Worm (Caenorhabditis elegans) whole organism, midembryonic: Measurements from ENCODE around the gene abhd-5.2.
A peak's percentile ranks its signal among the peaks of the same experiment; 100 is the strongest.

ENCODE experiments used
- T22C8.4 ChIP-seq: fragments of 200-800 bp; sonication (Bioruptor generic); IDR thresholded peaks from 2 replicates; pipeline ENCODE4 v1.3.6; 2022; ENCODE audit warnings: missing genetic modification characterization, missing compliant biosample characterization
- cog-1 ChIP-seq: sonication (generic microtip); optimal IDR thresholded peaks from 2 replicates; lab custom pipeline; 2016; ENCODE audit warnings: missing genetic modification characterization, missing compliant biosample characterization
- flt-1 ChIP-seq: fragments of 200-800 bp; sonication (Bioruptor generic); IDR thresholded peaks from 2 replicates; pipeline ENCODE4 v1.3.6; 2022; ENCODE audit warnings: missing genetic modification characterization, missing compliant biosample characterization
- klf-2 ChIP-seq: fragments of 200-800 bp; sonication (Bioruptor generic); conservative IDR thresholded peaks from 2 replicates; pipeline ENCODE4 v1.3.6; 2022; ENCODE audit warnings: missing genetic modification reagents, missing genetic modification characterization, missing compliant biosample characterization
- med-1 ChIP-seq: sonication (generic microtip); optimal IDR thresholded peaks from 2 replicates; lab custom pipeline; 2017; ENCODE audit warnings: missing genetic modification characterization, mild to moderate bottlenecking, missing compliant biosample characterization, antibody characterized with exemption, missing genetic modification reagents; ENCODE audit not compliant: insufficient read depth
- ref-1 ChIP-seq: fragments of 200-800 bp; sonication (Bioruptor generic); conservative IDR thresholded peaks from 2 replicates; pipeline ENCODE4 v1.3.6; 2022; ENCODE audit warnings: missing genetic modification reagents, missing genetic modification characterization, missing compliant biosample characterization
- tab-1 ChIP-seq: fragments of 200-800 bp; sonication (Bioruptor generic); IDR thresholded peaks from 2 replicates; pipeline ENCODE4 v1.3.6; 2022; ENCODE audit warnings: missing genetic modification characterization, missing compliant biosample characterization
- ztf-23 ChIP-seq: fragments of 200-800 bp; sonication (Bioruptor generic); IDR thresholded peaks from 2 replicates; pipeline ENCODE4 v1.3.6; 2022; ENCODE audit warnings: missing genetic modification reagents, missing genetic modification characterization, missing compliant biosample characterization
- ztf-29 ChIP-seq: fragments of 200-800 bp; sonication (Bioruptor generic); IDR thresholded peaks from 2 replicates; pipeline ENCODE4 v1.3.6; 2022; ENCODE audit warnings: missing genetic modification reagents, missing genetic modification characterization, missing compliant biosample characterization

Gene abhd-5.2

DNA sequence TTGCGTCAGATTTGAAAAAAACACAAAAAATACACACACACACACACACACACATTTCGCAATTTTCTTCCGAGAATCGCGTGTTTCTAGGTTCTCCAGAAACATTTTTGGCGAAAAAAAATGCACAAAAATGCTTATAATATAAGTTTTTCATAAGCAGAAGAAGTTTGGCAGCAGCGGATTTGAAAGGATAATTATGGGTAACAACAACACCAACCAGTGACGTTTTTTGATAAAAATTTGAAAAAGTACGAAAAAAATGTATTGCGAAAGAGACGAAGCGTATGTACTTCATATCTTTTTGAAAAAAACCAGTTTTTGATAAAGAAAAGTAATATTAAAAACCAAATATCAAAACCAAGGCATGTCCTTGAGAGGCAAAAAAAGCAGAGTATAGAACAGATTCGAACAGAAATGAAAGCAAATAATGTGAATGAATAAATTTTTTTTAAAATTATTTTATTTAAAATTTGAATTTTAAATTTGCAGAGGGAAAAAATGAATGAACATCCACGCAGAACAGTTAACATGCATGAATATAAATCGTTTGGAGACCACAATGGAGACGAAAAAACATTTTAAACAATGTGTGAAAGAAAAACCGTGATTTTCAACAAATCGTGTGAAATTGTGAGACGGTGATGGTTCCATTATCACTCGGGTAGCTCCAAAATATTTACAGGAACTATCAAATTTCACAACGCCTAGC, 20.6 kb upstream of the abhd-5.2 start:
- no peak for TF ChIP-seq med-1
- no peak for TF ChIP-seq klf-2 (GFP tag; lab: Robert Waterston, UW)
- no peak for TF ChIP-seq ztf-29 (GFP tag; lab: Robert Waterston, UW)
- TF ChIP-seq tab-1 (GFP tag; lab: Robert Waterston, UW) = no peak
- TF ChIP-seq flt-1 = no peak
- no peak for TF ChIP-seq cog-1 (tag; lab: Kevin White, UChicago)
- TF ChIP-seq ztf-23 (GFP tag; lab: Robert Waterston, UW) = no peak
- TF ChIP-seq ref-1 = no peak
- TF ChIP-seq T22C8.4 (GFP tag; lab: Robert Waterston, UW) = no peak

DNA sequence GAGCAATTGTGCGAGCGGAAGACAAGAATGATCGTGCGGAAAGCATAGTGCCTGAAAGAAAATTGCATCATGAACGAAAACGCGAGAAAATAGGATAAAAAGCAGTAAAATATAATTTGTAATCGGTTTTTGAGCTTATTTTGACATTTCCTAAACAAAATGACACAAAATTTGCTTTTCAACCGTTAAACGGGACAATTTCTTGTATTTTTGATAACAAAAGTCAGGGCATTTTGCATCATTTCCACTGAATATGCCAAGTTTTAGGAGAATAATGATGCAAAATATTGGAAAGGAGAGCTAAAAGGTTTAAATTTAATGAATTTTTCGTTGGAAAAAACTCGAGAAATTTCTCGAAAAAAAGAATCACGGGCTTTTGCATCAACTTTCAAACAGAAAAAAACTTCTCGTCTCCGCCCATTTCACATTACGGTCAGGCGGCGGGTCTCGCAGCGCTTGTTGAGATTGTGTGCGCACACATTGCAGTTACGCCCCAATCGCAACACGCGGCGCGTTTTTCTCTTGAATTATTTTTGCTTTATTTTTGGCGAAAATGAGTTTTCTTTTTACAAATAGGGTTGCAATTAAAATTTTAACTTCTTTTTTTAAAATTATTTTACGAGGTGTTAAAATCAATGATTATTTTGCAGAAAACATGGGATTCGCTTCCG, 17.6 kb upstream of the abhd-5.2 start, which contains the start of the genes hsp-6 and C37H5.5:
TSS of gene hsp-6 (minus strand) at position 51 of the 671 bp plus-strand sequence.
TSS of gene C37H5.5 (plus strand) at position 651 of the 671 bp plus-strand sequence.
- TF ChIP-seq ztf-29 (GFP tag; lab: Robert Waterston, UW) = no peak
- peak; percentile 40 for TF ChIP-seq cog-1 (tag; lab: Kevin White, UChicago)
- peak; percentile 43; the same call in 1 of the 2 replicates for TF ChIP-seq ztf-23 (GFP tag; lab: Robert Waterston, UW)
- 0 out of 2 replicates have a peak, but pooled peaks have one; percentile 55 for TF ChIP-seq flt-1
- no peak for TF ChIP-seq klf-2 (GFP tag; lab: Robert Waterston, UW)
- TF ChIP-seq T22C8.4 (GFP tag; lab: Robert Waterston, UW) = no peak
- TF ChIP-seq tab-1 (GFP tag; lab: Robert Waterston, UW) = no peak

DNA sequence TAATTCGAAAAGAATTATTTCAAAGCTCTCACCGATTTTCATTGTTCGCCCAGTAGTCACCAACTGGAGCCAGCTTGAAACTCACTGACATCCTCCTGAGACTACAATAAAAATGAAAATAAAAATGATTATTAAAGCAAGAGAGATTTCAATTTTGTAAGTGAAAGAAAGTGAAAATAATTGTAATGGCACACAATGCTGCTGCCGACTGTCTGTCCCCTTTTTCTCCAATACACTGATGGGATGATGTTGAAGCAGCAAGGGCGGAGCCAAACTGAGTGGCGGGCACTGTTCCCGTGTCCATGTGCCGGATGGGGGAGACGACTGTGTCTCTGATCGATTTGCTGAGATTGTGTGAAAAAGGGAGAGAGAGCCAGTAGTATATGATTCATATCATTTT, 10.2 kb upstream of the abhd-5.2 start, which contains the start of gene C37H5.14:
TSS of gene C37H5.14 (minus strand) at position 101 of the 400 bp plus-strand sequence.
- TF ChIP-seq ref-1 (no peak), ztf-29 (GFP tag; lab: Robert Waterston, UW) (no peak), T22C8.4 (GFP tag; lab: Robert Waterston, UW) (no peak), flt-1 (no peak), ztf-23 (GFP tag; lab: Robert Waterston, UW) (no peak)

DNA sequence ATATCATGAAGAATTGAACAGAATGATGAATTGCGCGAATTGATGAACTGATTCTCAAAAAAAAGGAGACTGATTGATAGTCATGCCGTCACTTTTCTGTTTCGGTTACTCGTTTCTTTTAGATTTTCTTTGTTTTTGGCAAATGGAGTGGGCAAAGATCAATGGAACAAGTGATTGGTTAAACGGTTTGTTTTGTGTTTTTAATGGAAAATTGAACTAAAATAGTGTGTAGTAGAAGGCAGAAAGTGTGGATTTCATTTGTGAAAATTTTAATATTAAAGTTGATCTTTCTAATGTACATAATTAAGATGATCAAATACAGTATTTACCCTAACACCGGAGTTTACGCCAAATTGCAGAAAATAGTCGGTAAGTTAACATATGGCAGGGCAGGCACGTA, 4.6 kb upstream of the abhd-5.2 start, which contains the start of gene nas-9:
TSS of gene nas-9 (minus strand) at position 101 of the 400 bp plus-strand sequence.
- no peak for TF ChIP-seq med-1
- TF ChIP-seq ztf-29 (GFP tag; lab: Robert Waterston, UW) = no peak
- no peak for TF ChIP-seq klf-2 (GFP tag; lab: Robert Waterston, UW)

DNA sequence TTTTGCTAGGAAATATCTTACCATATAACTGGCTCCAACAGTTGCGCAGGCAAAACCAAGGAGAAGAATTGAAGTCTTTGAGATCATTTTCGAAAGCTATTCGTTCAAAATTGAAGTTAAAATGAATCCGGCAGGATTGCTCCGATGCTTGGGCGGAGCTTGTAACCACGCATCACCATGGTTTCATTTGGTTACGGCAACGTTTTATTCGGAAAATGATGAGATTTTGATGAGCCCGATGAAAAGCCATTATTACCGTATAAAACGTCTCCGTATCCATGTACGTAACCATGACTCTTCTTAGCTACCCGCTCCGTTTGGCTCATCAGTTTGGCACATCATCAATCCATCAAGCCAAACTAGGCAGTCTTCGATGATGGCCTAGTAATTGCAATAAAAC, 3.3 kb upstream of the abhd-5.2 start, which contains the start of gene cwp-1:
TSS of gene cwp-1 (minus strand) at position 101 of the 400 bp plus-strand sequence.
- TF ChIP-seq med-1 (no peak), ref-1 (no peak), klf-2 (GFP tag; lab: Robert Waterston, UW) (no peak), ztf-29 (GFP tag; lab: Robert Waterston, UW) (no peak), cog-1 (tag; lab: Kevin White, UChicago) (no peak), ztf-23 (GFP tag; lab: Robert Waterston, UW) (no peak), flt-1 (no peak), T22C8.4 (GFP tag; lab: Robert Waterston, UW) (no peak), tab-1 (GFP tag; lab: Robert Waterston, UW) (no peak)

DNA sequence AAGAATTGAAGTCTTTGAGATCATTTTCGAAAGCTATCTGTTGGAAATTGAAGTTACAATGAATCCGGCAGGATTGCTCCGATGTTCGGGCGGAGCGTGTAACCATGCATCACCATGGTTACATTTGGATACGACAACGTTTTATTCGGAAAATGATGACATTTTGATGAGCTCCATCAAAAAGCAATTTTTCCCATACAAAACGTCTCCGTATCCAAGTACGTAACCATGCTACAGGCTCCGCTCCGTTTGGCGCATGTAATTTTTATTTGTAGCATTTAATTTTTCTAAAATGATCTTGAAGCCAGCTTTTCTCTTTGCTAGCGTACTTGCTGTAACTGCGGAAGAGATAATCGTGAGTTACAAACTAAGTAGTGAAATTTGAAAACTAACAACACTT, 1.9 kb upstream of the abhd-5.2 start, which contains the start of the genes cwp-2 and cwp-3:
TSS of gene cwp-2 (minus strand) at position 101 of the 400 bp plus-strand sequence.
TSS of gene cwp-3 (plus strand) at position 293 of the 400 bp plus-strand sequence.
- no peak for TF ChIP-seq ztf-23 (GFP tag; lab: Robert Waterston, UW)
- TF ChIP-seq T22C8.4 (GFP tag; lab: Robert Waterston, UW) = no peak
- no peak for TF ChIP-seq klf-2 (GFP tag; lab: Robert Waterston, UW)
- no peak for TF ChIP-seq flt-1
- TF ChIP-seq ztf-29 (GFP tag; lab: Robert Waterston, UW) = no peak
- no peak for TF ChIP-seq med-1
- no peak for TF ChIP-seq tab-1 (GFP tag; lab: Robert Waterston, UW)
- TF ChIP-seq ref-1 = no peak
- no peak for TF ChIP-seq cog-1 (tag; lab: Kevin White, UChicago)

DNA sequence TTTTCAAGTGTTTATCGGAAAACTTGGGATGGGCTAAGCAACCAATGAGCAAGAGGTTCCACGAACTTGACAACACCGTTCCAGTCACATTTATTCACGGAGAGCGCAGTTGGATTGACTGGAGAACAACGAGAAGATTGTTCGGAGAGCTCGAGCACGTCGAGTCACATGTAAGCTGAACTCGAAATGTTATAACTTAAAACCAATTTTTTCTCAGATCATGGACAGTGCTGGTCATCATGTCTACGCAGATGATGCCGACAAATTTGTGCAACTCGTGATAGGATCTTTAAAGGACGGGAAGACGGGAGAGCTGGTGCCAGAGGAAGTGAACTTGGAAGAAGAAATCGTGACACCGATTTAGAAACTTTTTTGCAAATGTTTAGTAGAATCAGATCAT, 2.0 kb downstream of the abhd-5.2 start:
- no peak for TF ChIP-seq flt-1

DNA sequence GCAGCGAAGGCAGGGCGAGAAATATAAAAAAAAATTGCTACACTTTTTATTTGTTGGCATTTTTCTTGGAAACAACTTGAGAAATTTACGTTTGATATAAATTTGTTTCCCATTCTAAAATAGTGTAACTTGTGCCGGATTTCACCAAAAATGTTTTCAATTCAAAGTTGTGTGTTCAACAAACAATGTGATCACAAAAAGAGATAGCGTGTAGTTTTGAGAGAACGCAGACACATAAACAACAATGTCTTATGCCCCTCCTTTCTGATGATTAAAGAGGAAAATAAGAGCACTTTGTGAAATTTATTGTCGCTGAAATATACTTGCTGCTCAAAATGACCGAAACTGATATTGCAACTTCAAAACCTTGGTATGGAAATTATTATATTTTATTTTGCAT, 2.9 kb downstream of the abhd-5.2 start, which contains the start of gene abhd-5.1:
TSS of gene abhd-5.1 (plus strand) at position 230 of the 400 bp plus-strand sequence.
- no peak for TF ChIP-seq T22C8.4 (GFP tag; lab: Robert Waterston, UW)
- TF ChIP-seq tab-1 (GFP tag; lab: Robert Waterston, UW) = no peak
- no peak for TF ChIP-seq flt-1
- no peak for TF ChIP-seq ztf-23 (GFP tag; lab: Robert Waterston, UW)
- TF ChIP-seq med-1 = no peak
- no peak for TF ChIP-seq ref-1
- TF ChIP-seq cog-1 (tag; lab: Kevin White, UChicago) = no peak
- TF ChIP-seq klf-2 (GFP tag; lab: Robert Waterston, UW) = no peak
- TF ChIP-seq ztf-29 (GFP tag; lab: Robert Waterston, UW) = no peak

DNA sequence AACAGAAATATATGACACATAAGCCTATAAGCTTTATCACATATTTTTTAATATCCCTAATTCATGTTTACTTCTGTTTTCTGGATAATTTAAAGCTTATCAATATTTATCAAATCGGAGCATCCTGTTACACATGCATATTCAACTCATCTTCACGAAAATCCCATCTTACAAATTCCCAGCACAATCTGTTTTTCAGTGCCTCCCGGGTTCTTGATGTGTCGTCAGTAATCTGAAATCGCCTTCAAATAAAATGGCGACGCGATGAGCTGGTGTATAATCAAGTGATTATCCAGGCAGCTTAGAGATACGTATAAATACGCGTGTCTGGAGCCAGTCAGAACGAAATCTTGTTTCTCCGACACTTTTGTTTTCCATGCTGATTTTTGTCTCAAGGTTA, 6.0 kb downstream of the abhd-5.2 start:
- TF ChIP-seq ztf-23 (GFP tag; lab: Robert Waterston, UW) = no peak
- TF ChIP-seq ztf-29 (GFP tag; lab: Robert Waterston, UW) = no peak
- TF ChIP-seq med-1 = no peak
- TF ChIP-seq ref-1 = no peak
- no peak for TF ChIP-seq flt-1
- TF ChIP-seq klf-2 (GFP tag; lab: Robert Waterston, UW) = no peak
- no peak for TF ChIP-seq tab-1 (GFP tag; lab: Robert Waterston, UW)
- TF ChIP-seq T22C8.4 (GFP tag; lab: Robert Waterston, UW) = no peak
- no peak for TF ChIP-seq cog-1 (tag; lab: Kevin White, UChicago)
